Fruit fly (Drosophila melanogaster) whole organism, embryonic: ENCODE data around the gene hry.
A peak's percentile ranks its signal among the peaks of the same experiment; 100 is the strongest.

Source experiments
- CG10366 ChIP-seq: fragments of 200-800 bp; sonication (Bioruptor generic); IDR thresholded peaks from 2 replicates; pipeline ENCODE4 v1.3.6; 2022; ENCODE audit warnings: missing biosample characterization, missing genetic modification characterization
- CG10543 ChIP-seq: fragments of 200-800 bp; sonication (Bioruptor generic); optimal IDR thresholded peaks from 3 replicates; lab custom pipeline; 2017; ENCODE audit warnings: missing biosample characterization, mild to moderate bottlenecking, missing genetic modification characterization, moderate library complexity
- CG11247 ChIP-seq: fragments of 200-800 bp; sonication (Bioruptor generic); IDR thresholded peaks from 2 replicates; pipeline ENCODE4 v1.3.6; 2022; ENCODE audit warnings: missing biosample characterization, missing genetic modification characterization
- CG11696 ChIP-seq: fragments of 200-800 bp; sonication (Bioruptor generic); IDR thresholded peaks from 2 replicates; pipeline ENCODE4 v1.3.6; 2022; ENCODE audit warnings: missing biosample characterization, missing genetic modification characterization
- CG12104 ChIP-seq: fragments of 200-800 bp; sonication (Bioruptor generic); optimal IDR thresholded peaks from 3 replicates; lab custom pipeline; 2016; ENCODE audit warnings: missing biosample characterization, missing genetic modification characterization
- CG13123 ChIP-seq: fragments of 200-800 bp; sonication (Bioruptor generic); optimal IDR thresholded peaks from 2 replicates; lab custom pipeline; 2016; ENCODE audit warnings: missing biosample characterization, missing genetic modification characterization
- CG13424 ChIP-seq: fragments of 200-800 bp; sonication (Bioruptor generic); optimal IDR thresholded peaks from 2 replicates; lab custom pipeline; 2019; ENCODE audit warnings: missing biosample characterization, mild to moderate bottlenecking, missing genetic modification characterization, moderate library complexity
- CG14965 ChIP-seq: fragments of 200-800 bp; sonication (Bioruptor generic); optimal IDR thresholded peaks from 2 replicates; lab custom pipeline; 2016; ENCODE audit warnings: missing biosample characterization, missing genetic modification characterization, borderline replicate concordance
- CG16863 ChIP-seq: fragments of 200-800 bp; sonication (Bioruptor generic); optimal IDR thresholded peaks from 3 replicates; lab custom pipeline; 2016; ENCODE audit warnings: missing biosample characterization, missing genetic modification characterization
- CG1832 ChIP-seq: fragments of 200-800 bp; sonication (Bioruptor generic); optimal IDR thresholded peaks from 2 replicates; lab custom pipeline; 2017; ENCODE audit warnings: missing biosample characterization, mild to moderate bottlenecking, missing genetic modification characterization, inconsistent platforms
- CG18476 ChIP-seq: fragments of 200-800 bp; sonication (Bioruptor generic); optimal IDR thresholded peaks from 2 replicates; lab custom pipeline; 2016; ENCODE audit warnings: missing biosample characterization, mild to moderate bottlenecking, missing genetic modification characterization
- CG34422 ChIP-seq: fragments of 200-800 bp; sonication (Bioruptor generic); IDR thresholded peaks from 3 replicates; pipeline ENCODE4 v1.3.6; 2022; ENCODE audit warnings: missing biosample characterization, missing genetic modification characterization
- CG4730 ChIP-seq: fragments of 200-800 bp; sonication (Bioruptor generic); IDR thresholded peaks from 2 replicates; pipeline ENCODE4 v1.3.6; 2022; ENCODE audit warnings: missing biosample characterization, missing genetic modification characterization
- CG6683 ChIP-seq: fragments of 200-800 bp; sonication (Bioruptor generic); optimal IDR thresholded peaks from 2 replicates; lab custom pipeline; 2017; ENCODE audit warnings: missing biosample characterization, mild to moderate bottlenecking, missing genetic modification characterization, missing genetic modification reagents
- CG6689 ChIP-seq: fragments of 200-800 bp; sonication (Bioruptor generic); IDR thresholded peaks from 2 replicates; pipeline ENCODE4 v1.3.6; 2022; ENCODE audit warnings: missing biosample characterization, missing genetic modification characterization
- CG6791 ChIP-seq: fragments of 200-800 bp; sonication (Bioruptor generic); IDR thresholded peaks from 3 replicates; pipeline ENCODE4 v1.3.6; 2022; ENCODE audit warnings: missing biosample characterization, missing genetic modification characterization; ENCODE audit not compliant: partially characterized antibody
- CG7271 ChIP-seq: fragments of 200-800 bp; sonication (Bioruptor generic); optimal IDR thresholded peaks from 2 replicates; lab custom pipeline; 2018; ENCODE audit warnings: missing biosample characterization, mild to moderate bottlenecking, missing genetic modification characterization, moderate library complexity
- CG7928 ChIP-seq: fragments of 200-800 bp; sonication (Bioruptor generic); optimal IDR thresholded peaks from 2 replicates; lab custom pipeline; 2017; ENCODE audit warnings: missing biosample characterization, mild to moderate bottlenecking, missing genetic modification characterization
- CG7987 ChIP-seq: fragments of 200-800 bp; sonication (Bioruptor generic); optimal IDR thresholded peaks from 2 replicates; lab custom pipeline; 2018; ENCODE audit warnings: missing biosample characterization, mild to moderate bottlenecking, missing genetic modification characterization, moderate library complexity
- CG8944 ChIP-seq: fragments of 200-800 bp; sonication (Bioruptor generic); optimal IDR thresholded peaks from 3 replicates; lab custom pipeline; 2016; ENCODE audit warnings: missing biosample characterization, missing genetic modification characterization
- CTCF ChIP-seq: fragments of 200-800 bp; sonication (Bioruptor generic); optimal IDR thresholded peaks from 2 replicates; lab custom pipeline; 2017; ENCODE audit warnings: missing biosample characterization, mild to moderate bottlenecking, missing genetic modification characterization, moderate library complexity
- Fer3 ChIP-seq: fragments of 200-800 bp; sonication (Bioruptor generic); optimal IDR thresholded peaks from 2 replicates; lab custom pipeline; 2018; ENCODE audit warnings: missing biosample characterization, mild to moderate bottlenecking, missing genetic modification characterization, moderate library complexity
- Gug ChIP-seq: fragments of 200-800 bp; sonication (Bioruptor generic); IDR thresholded peaks from 4 replicates; pipeline ENCODE4 v1.3.6; 2022; ENCODE audit warnings: missing biosample characterization, missing genetic modification characterization
- HLH3B ChIP-seq: fragments of 200-800 bp; sonication (Bioruptor generic); IDR thresholded peaks from 2 replicates; pipeline ENCODE4 v1.3.6; 2022; ENCODE audit warnings: missing biosample characterization, missing genetic modification characterization
- Hey ChIP-seq: fragments of 200-800 bp; sonication (Bioruptor generic); optimal IDR thresholded peaks from 3 replicates; lab custom pipeline; 2018; ENCODE audit warnings: missing biosample characterization, mild to moderate bottlenecking, missing genetic modification characterization
- Hmr ChIP-seq: fragments of 200-800 bp; sonication (Bioruptor generic); optimal IDR thresholded peaks from 3 replicates; lab custom pipeline; 2017; ENCODE audit warnings: mild to moderate bottlenecking, missing biosample characterization, missing genetic modification reagents, missing genetic modification characterization
- Hr39 ChIP-seq: fragments of >200 bp; optimal IDR thresholded peaks from 2 replicates; lab custom pipeline; 2017
- Kr ChIP-seq: fragments of 200-800 bp; sonication (Bioruptor generic); optimal IDR thresholded peaks from 2 replicates; lab custom pipeline; 2017; ENCODE audit warnings: missing biosample characterization, mild to moderate bottlenecking, missing genetic modification characterization
- Nf-YB ChIP-seq: fragments of 200-800 bp; sonication (Bioruptor generic); optimal IDR thresholded peaks from 3 replicates; lab custom pipeline; 2019; ENCODE audit warnings: missing biosample characterization, mild to moderate bottlenecking, missing genetic modification characterization, moderate library complexity
- Opbp ChIP-seq: fragments of 200-800 bp; sonication (Bioruptor generic); IDR thresholded peaks from 3 replicates; pipeline ENCODE4 v1.3.6; 2022; ENCODE audit warnings: missing biosample characterization, missing genetic modification characterization; ENCODE audit not compliant: partially characterized antibody
- Scr ChIP-seq: fragments of 200-800 bp; sonication (Bioruptor generic); IDR thresholded peaks from 2 replicates; pipeline ENCODE4 v1.3.6; 2022; ENCODE audit warnings: missing biosample characterization, missing genetic modification characterization; ENCODE audit not compliant: partially characterized antibody
- Six4 ChIP-seq: fragments of 200-800 bp; sonication (Bioruptor generic); optimal IDR thresholded peaks from 2 replicates; lab custom pipeline; 2016; ENCODE audit warnings: missing biosample characterization, missing genetic modification characterization
- Sry-β ChIP-seq: fragments of 200-800 bp; sonication (Bioruptor generic); optimal IDR thresholded peaks from 2 replicates; lab custom pipeline; 2018; ENCODE audit warnings: missing biosample characterization, mild to moderate bottlenecking, missing genetic modification characterization, moderate library complexity
- ash1 ChIP-seq: fragments of 200-800 bp; sonication (Bioruptor generic); optimal IDR thresholded peaks from 2 replicates; lab custom pipeline; 2018; ENCODE audit warnings: missing biosample characterization, mild to moderate bottlenecking, missing genetic modification characterization
- bcd ChIP-seq: fragments of 200-800 bp; sonication (Bioruptor generic); optimal IDR thresholded peaks from 2 replicates; lab custom pipeline; 2017; ENCODE audit warnings: missing biosample characterization, mild to moderate bottlenecking, missing genetic modification characterization
- bowl ChIP-seq: fragments of 200-800 bp; sonication (Bioruptor generic); IDR thresholded peaks from 2 replicates; pipeline ENCODE4 v1.3.6; 2022; ENCODE audit warnings: missing biosample characterization, missing genetic modification characterization
- bsh ChIP-seq, 2 experiments: fragments of 200-800 bp; sonication (Bioruptor generic); optimal IDR thresholded peaks; 2 replicates each; lab custom pipeline; 2017 to 2018; ENCODE audit warnings: mild to moderate bottlenecking in 2 of 2, missing biosample characterization in 2 of 2, missing genetic modification characterization in 2 of 2, moderate library complexity in 1 of 2
- btn ChIP-seq: fragments of 200-800 bp; sonication (Bioruptor generic); optimal IDR thresholded peaks from 2 replicates; lab custom pipeline; 2016; ENCODE audit warnings: missing biosample characterization, missing genetic modification characterization
- dm ChIP-seq: fragments of 200-800 bp; sonication (Bioruptor generic); optimal IDR thresholded peaks from 3 replicates; lab custom pipeline; 2016; ENCODE audit warnings: missing biosample characterization, missing genetic modification characterization
- fd3F ChIP-seq: fragments of 200-800 bp; sonication (Bioruptor generic); optimal IDR thresholded peaks from 2 replicates; lab custom pipeline; 2018; ENCODE audit warnings: missing biosample characterization, mild to moderate bottlenecking, missing genetic modification characterization, moderate library complexity
- fru ChIP-seq: fragments of >200 bp; optimal IDR thresholded peaks from 2 replicates; lab custom pipeline; 2017
- gcm ChIP-seq: fragments of 200-800 bp; sonication (Bioruptor generic); optimal IDR thresholded peaks from 2 replicates; lab custom pipeline; 2019; ENCODE audit warnings: missing biosample characterization, mild to moderate bottlenecking, missing genetic modification characterization, moderate library complexity
- gfzf ChIP-seq: fragments of 200-800 bp; sonication (Bioruptor generic); optimal IDR thresholded peaks from 2 replicates; lab custom pipeline; 2016; ENCODE audit warnings: missing biosample characterization, mild to moderate bottlenecking, missing genetic modification characterization, moderate library complexity
- lmd ChIP-seq: fragments of 200-800 bp; sonication (Bioruptor generic); IDR thresholded peaks from 2 replicates; pipeline ENCODE4 v1.3.6; 2022; ENCODE audit warnings: missing biosample characterization, missing genetic modification characterization
- mld ChIP-seq: fragments of 200-800 bp; sonication (Bioruptor generic); IDR thresholded peaks from 3 replicates; pipeline ENCODE4 v1.3.6; 2022; ENCODE audit warnings: missing biosample characterization, missing genetic modification characterization; ENCODE audit not compliant: partially characterized antibody
- pb ChIP-seq: fragments of 200-800 bp; sonication (Bioruptor generic); optimal IDR thresholded peaks from 3 replicates; lab custom pipeline; 2016; ENCODE audit warnings: missing biosample characterization, missing genetic modification characterization
- repo ChIP-seq: fragments of 200-800 bp; sonication (Bioruptor generic); optimal IDR thresholded peaks from 2 replicates; lab custom pipeline; 2016; ENCODE audit warnings: missing biosample characterization, missing genetic modification characterization
- schlank ChIP-seq: fragments of 200-800 bp; sonication (Bioruptor generic); optimal IDR thresholded peaks from 2 replicates; lab custom pipeline; 2018; ENCODE audit warnings: missing biosample characterization, mild to moderate bottlenecking, missing genetic modification characterization
- sim ChIP-seq: fragments of 200-800 bp; sonication (Bioruptor generic); IDR thresholded peaks from 2 replicates; pipeline ENCODE4 v1.3.6; 2022; ENCODE audit warnings: missing biosample characterization, missing genetic modification characterization
- slp2 ChIP-seq: fragments of 200-800 bp; sonication (Bioruptor generic); optimal IDR thresholded peaks from 2 replicates; lab custom pipeline; 2016; ENCODE audit warnings: missing biosample characterization, missing genetic modification characterization
- sna ChIP-seq: fragments of 200-800 bp; sonication (Bioruptor generic); IDR thresholded peaks from 2 replicates; pipeline ENCODE4 v1.3.6; 2022; ENCODE audit warnings: missing biosample characterization, missing genetic modification characterization; ENCODE audit not compliant: partially characterized antibody

The hry gene

DNA sequence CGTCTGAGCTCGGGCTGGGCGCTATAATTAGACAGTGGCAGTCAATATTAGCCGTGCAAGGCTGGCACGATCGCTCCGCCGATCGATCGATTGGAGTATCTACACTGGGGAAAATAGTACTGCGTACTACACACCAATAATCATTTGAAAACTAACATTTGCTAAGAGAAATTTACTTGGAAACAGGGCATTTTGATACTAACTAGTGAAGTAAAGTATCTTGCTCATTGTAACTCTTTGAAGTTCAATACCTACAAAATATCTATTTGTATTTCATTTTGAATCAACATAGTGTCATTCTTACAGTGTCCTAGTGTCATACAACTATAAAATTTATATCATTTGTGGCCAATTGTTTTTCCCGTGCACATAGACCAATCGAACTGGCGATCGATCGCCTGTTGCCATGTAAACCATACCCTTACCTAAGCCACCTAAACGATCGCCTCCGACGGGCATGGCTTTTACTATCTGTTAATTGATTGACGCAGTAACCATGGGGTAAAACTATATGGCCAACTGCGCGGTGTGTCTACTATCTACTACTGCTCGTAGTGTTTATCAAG, 25.2 kb downstream of the hry start (continued):
- TF ChIP-seq sim (GFP tag; lab: Robert Waterston, UW) (0 out of 2 replicates have a peak, but pooled peaks have one; percentile 4), Gug (peak; percentile 64; the same call in 2 of the 4 replicates), lmd (peak; percentile 82), fru (no peak), CG13424 (tag; lab: Kevin White, UChicago) (peak; percentile 83), pb (peak; percentile 81), gfzf (no peak), CTCF (no peak), CG10543 (GFP tag; lab: Kevin White, UChicago) (peak; percentile 85), Hr39 (no peak), repo (GFP tag; lab: Kevin White, UChicago) (peak; percentile 16), CG7987 (no peak), CG6791 (no peak), Hey (tag; lab: Kevin White, UChicago) (peak; percentile 82), CG11247 (GFP tag; lab: Robert Waterston, UW) (peak; percentile 62; the same call in 1 of the 2 replicates), sna (GFP tag; lab: Robert Waterston, UW) (no peak), CG12104 (peak; percentile 47), slp2 (GFP tag; lab: Kevin White, UChicago) (peak; percentile 82), CG4730 (GFP tag; lab: Robert Waterston, UW) (peak; percentile 37; the same call in 1 of the 2 replicates), CG14965 (GFP tag; lab: Kevin White, UChicago) (peak; percentile 34), CG34422 (GFP tag; lab: Robert Waterston, UW) (peak; percentile 70), fd3F (GFP tag; lab: Kevin White, UChicago) (peak; percentile 73), gcm (GFP tag; lab: Kevin White, UChicago) (peak; percentile 63), CG7271 (tag; lab: Kevin White, UChicago) (no peak), CG1832 (GFP tag; lab: Kevin White, UChicago) (no peak), CG7928 (peak; percentile 43), bowl (no peak), CG11696 (GFP tag; lab: Robert Waterston, UW) (0 out of 2 replicates have a peak, but pooled peaks have one; percentile 13), CG16863 (GFP tag; lab: Kevin White, UChicago) (peak; percentile 74), bsh (GFP tag; optimal IDR thresholded peaks at IDR 0.05; lab: Kevin White, UChicago) (peak; percentile 32 to 82), CG6683 (GFP tag; lab: Kevin White, UChicago) (peak; percentile 55), schlank (peak; percentile 10), Hmr (GFP tag; lab: Kevin White, UChicago) (peak; percentile 86), CG10366 (peak; percentile 77), ash1 (GFP tag; lab: Kevin White, UChicago) (no peak), btn (GFP tag; lab: Kevin White, UChicago) (peak; percentile 49), mld (GFP tag; lab: Robert Waterston, UW) (no peak), CG18476 (GFP tag; lab: Kevin White, UChicago) (peak; percentile 70), Kr (GFP tag; lab: Kevin White, UChicago) (no peak), CG6689 (peak; percentile 76), Nf-YB (GFP tag; lab: Kevin White, UChicago) (peak; percentile 64), Scr (GFP tag; lab: Robert Waterston, UW) (no peak), Opbp (GFP tag; lab: Robert Waterston, UW) (no peak), CG8944 (GFP tag; lab: Kevin White, UChicago) (peak; percentile 57), HLH3B (GFP tag; lab: Robert Waterston, UW) (peak; percentile 62), Fer3 (tag; lab: Kevin White, UChicago) (peak; percentile 71), dm (GFP tag; lab: Kevin White, UChicago) (peak; percentile 44), Sry-β (GFP tag; lab: Kevin White, UChicago) (no peak), CG13123 (GFP tag; lab: Kevin White, UChicago) (peak; percentile 27), bcd (peak; percentile 84), Six4 (GFP tag; lab: Kevin White, UChicago) (peak; percentile 76)
